Fruit fly (Drosophila melanogaster): ENCODE results near the gene CG5139.

DNA sequence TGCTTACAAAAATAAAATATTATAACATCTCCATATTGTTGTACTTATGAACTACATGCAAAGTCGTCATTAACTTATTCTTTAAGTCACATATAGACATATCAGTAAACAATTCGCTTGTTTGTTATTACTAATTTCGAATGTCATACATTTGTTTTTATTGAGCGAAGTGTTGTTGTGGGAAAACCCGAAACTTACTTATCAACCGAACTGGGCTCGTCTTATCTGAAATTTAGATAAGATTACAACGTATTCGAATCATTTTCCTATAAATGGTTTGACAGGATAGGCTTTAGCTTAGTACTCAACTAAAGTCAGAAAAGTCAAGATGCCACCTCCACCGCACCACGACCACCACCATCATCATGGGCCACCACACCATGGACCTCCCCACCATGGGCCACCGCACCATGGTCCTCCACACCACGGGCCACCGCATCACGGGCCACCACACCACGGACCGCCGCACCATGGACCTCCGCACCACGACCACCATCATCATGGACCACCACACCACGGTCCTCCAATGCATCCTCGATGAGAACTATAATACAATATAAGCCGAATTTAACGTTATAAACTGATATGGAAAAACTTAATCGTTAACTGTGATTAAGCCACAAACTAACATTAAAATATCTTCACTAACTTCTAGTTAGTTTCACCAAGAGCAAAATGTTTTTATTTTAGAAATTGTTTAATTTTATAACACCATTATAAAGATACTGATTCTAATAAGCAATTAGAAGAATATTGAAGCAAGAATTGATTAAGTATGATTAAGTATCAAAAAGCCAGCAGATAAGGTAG is 1.1 kb upstream of the CG5139 start, which contains the start of the genes CG43349 and CG5011:
- TF ChIP-seq psq (optimal IDR thresholded peaks at IDR 0.05), result no peak
- no peak for TF ChIP-seq Myc (optimal IDR thresholded peaks at IDR 0.05)
- TF ChIP-seq h (optimal IDR thresholded peaks at IDR 0.05), result no peak
- no peak for TF ChIP-seq ttk (optimal IDR thresholded peaks at IDR 0.05)
- TF ChIP-seq insv (optimal IDR thresholded peaks at IDR 0.05), result no peak
- TF ChIP-seq Sin3A (optimal IDR thresholded peaks at IDR 0.05), result no peak
